Worm (Caenorhabditis elegans) whole organism, midembryonic: ENCODE data around the gene nhr-256.

ENCODE experiments used
- cog-1 ChIP-seq: sonication (generic microtip); optimal IDR thresholded peaks from 2 replicates; lab custom pipeline; 2016; ENCODE audit warnings: missing genetic modification characterization, missing compliant biosample characterization
- flt-1 ChIP-seq: fragments of 200-800 bp; sonication (Bioruptor generic); IDR thresholded peaks from 2 replicates; pipeline ENCODE4 v1.3.6; 2022; ENCODE audit warnings: missing genetic modification characterization, missing compliant biosample characterization
- klf-2 ChIP-seq: fragments of 200-800 bp; sonication (Bioruptor generic); conservative IDR thresholded peaks from 2 replicates; pipeline ENCODE4 v1.3.6; 2022; ENCODE audit warnings: missing genetic modification reagents, missing genetic modification characterization, missing compliant biosample characterization

DNA sequence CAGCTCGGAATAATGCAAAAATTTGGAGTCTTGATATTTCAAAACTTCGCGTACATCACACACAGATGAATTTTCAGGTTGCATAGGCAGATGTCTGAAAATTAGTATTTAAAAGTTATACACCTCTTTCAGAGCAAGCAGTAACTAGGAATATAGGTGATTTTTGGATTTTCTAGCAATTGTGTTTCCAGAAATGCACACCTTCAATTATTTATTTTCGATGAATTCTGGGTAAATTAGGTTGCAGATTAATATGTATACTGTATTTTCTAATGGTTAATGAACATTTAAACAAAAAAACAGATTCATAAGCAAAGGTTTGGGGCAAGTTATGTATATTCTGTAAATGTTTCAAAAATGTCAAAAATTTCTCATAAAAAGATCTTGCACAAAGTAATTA lies 2.5 kb upstream of the nhr-256 start, which contains the start of gene srab-25:
- TF ChIP-seq klf-2 (no peak), cog-1 (tag; lab: Kevin White, UChicago) (no peak), flt-1 (GFP tag; lab: Robert Waterston, UW) (no peak)
